Fruit fly (Drosophila melanogaster): ENCODE measurements around the gene Pdha.

Pdha gene

DNA sequence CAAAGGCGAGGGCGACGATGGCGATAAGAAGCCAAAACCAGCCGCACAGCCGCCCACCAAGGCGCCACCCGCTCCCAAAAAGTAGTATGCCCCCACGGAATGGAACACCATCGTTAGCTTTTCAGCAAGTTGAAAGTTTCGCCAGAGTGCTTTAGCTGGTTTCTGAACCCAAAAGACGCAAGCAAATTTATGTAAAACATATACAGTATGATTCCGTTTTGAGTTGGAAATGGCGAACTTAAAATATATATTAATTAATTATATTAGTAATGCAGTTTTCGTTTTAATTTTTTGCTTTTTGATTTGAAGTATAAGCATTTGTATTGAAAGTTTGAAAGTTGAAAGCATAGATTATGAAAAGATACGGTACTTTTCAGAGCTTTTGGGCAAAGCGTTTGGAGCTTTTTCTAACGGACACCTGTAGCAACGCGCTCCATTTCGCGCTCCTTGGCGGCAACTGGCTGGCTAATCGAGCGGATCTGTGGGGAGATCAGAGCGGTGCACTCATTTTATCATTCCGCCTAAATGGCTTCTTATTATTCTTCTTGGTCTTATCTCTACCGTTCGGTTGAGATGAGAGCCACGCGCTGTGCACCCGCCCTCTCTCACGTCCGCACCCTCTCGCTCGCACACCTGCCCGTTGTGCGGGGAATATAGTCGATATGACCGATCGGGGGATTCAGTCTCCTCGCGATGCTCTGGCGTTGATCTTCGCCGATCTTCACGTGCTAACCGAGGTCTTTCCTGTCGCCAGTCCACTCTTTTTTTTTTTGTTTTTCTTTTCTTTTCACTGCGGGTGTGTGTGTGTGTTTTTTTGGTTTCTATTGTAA, 5.4 kb downstream of the Pdha start, which contains the start of gene Proc-R (continued):
- TF ChIP-seq rib (GFP tag; IDR thresholded peaks at IDR 0.05) (no peak), CG30403 (GFP tag; optimal IDR thresholded peaks at IDR 0.05) (no peak), Mad (GFP tag; optimal IDR thresholded peaks at IDR 0.05) (no peak), Awh (GFP tag; IDR thresholded peaks at IDR 0.05) (no peak), CG7556 (GFP tag; optimal IDR thresholded peaks at IDR 0.05) (no peak), Abd-B (GFP tag; optimal IDR thresholded peaks at IDR 0.05) (no peak), CG3838 (GFP tag; optimal IDR thresholded peaks at IDR 0.05) (no peak), CG10267 (tag; optimal IDR thresholded peaks at IDR 0.05) (no peak), tup (GFP tag; optimal IDR thresholded peaks at IDR 0.05) (no peak), CG2199 (GFP tag; IDR thresholded peaks at IDR 0.05) (no peak), pum (GFP tag; optimal IDR thresholded peaks at IDR 0.05) (no peak), croc (GFP tag; conservative IDR thresholded peaks at IDR 0.05) (no peak), tll (GFP tag; optimal IDR thresholded peaks at IDR 0.05) (no peak), chif (GFP tag; optimal IDR thresholded peaks at IDR 0.05) (no peak), CG14441 (GFP tag; IDR thresholded peaks at IDR 0.05) (no peak), CG6683 (GFP tag; optimal IDR thresholded peaks at IDR 0.05) (no peak), Dref (GFP tag; IDR thresholded peaks at IDR 0.05) (no peak), PHDP (tag; optimal IDR thresholded peaks at IDR 0.05) (no peak), exex (tag; optimal IDR thresholded peaks at IDR 0.05) (no peak), MTF-1 (GFP tag; optimal IDR thresholded peaks at IDR 0.05; ENCODE audit: borderline replicate concordance) (no peak), CHES-1-like (GFP tag; optimal IDR thresholded peaks at IDR 0.05) (no peak), Hey (tag; optimal IDR thresholded peaks at IDR 0.05) (no peak), Trl (optimal IDR thresholded peaks at IDR 0.05) (peak; percentile 7 to 32), Trl (GFP tag; optimal IDR thresholded peaks at IDR 0.05) (no peak), Usf (GFP tag; optimal IDR thresholded peaks at IDR 0.05) (no peak), CG11560 (tag; IDR thresholded peaks at IDR 0.05) (no peak), pzg (GFP tag; optimal IDR thresholded peaks at IDR 0.05) (peak; percentile 10), Gsc (GFP tag; IDR thresholded peaks at IDR 0.05) (no peak), Vsx1 (GFP tag; optimal IDR thresholded peaks at IDR 0.05) (no peak), CG6854 (GFP tag; optimal IDR thresholded peaks at IDR 0.05) (no peak), Bdp1 (GFP tag; optimal IDR thresholded peaks at IDR 0.05) (no peak), Rfx (GFP tag; IDR thresholded peaks at IDR 0.05) (peak; percentile 31; the same call in 1 of the 2 replicates), crp (GFP tag; optimal IDR thresholded peaks at IDR 0.05) (no peak), CG11696 (GFP tag; IDR thresholded peaks at IDR 0.05) (no peak), sqz (GFP tag; optimal IDR thresholded peaks at IDR 0.05) (no peak), CG4820 (GFP tag; optimal IDR thresholded peaks at IDR 0.05) (no peak), HLH54F (GFP tag; optimal IDR thresholded peaks at IDR 0.05) (no peak), Atf-2 (GFP tag; optimal IDR thresholded peaks at IDR 0.05) (no peak), Hmr (GFP tag; optimal IDR thresholded peaks at IDR 0.05) (no peak), dan (GFP tag; IDR thresholded peaks at IDR 0.05) (no peak), NC2β (GFP tag; optimal IDR thresholded peaks at IDR 0.05) (no peak), D (optimal IDR thresholded peaks at IDR 0.05) (no peak), D (GFP tag; optimal IDR thresholded peaks at IDR 0.05) (no peak), chinmo (GFP tag; IDR thresholded peaks at IDR 0.05; ENCODE audit: partially characterized antibody) (0 out of 4 replicates have a peak, but pooled peaks have one; percentile 68), crol (GFP tag; IDR thresholded peaks at IDR 0.05) (peak; percentile 42; the same call in 1 of the 2 replicates), pfk (GFP tag; optimal IDR thresholded peaks at IDR 0.05) (peak; percentile 62), CG9215 (GFP tag; IDR thresholded peaks at IDR 0.05) (no peak), CG12769 (tag; optimal IDR thresholded peaks at IDR 0.05) (peak; percentile 12), oc (tag; optimal IDR thresholded peaks at IDR 0.05) (no peak), CG6254 (GFP tag; optimal IDR thresholded peaks at IDR 0.05) (no peak)
